Fruit fly (Drosophila melanogaster) whole organism, prepupa: Measurements from ENCODE around the gene CG7988.

Source experiments
- Blimp-1 ChIP-seq: fragments of 200-800 bp; sonication (Bioruptor generic); optimal IDR thresholded peaks from 3 replicates; lab custom pipeline; 2017; ENCODE audit warnings: missing biosample characterization, missing genetic modification characterization, mild to moderate bottlenecking, moderate library complexity, missing genetic modification reagents
- CG10631 ChIP-seq: fragments of 200-800 bp; sonication (Bioruptor generic); optimal IDR thresholded peaks from 2 replicates; lab custom pipeline; 2016; ENCODE audit warnings: missing biosample characterization, missing genetic modification characterization
- CG10669 ChIP-seq: fragments of 200-800 bp; sonication (Bioruptor generic); optimal IDR thresholded peaks from 3 replicates; lab custom pipeline; 2018; ENCODE audit warnings: missing biosample characterization, mild to moderate bottlenecking, missing genetic modification characterization, moderate library complexity
- CG11762 ChIP-seq: fragments of 200-800 bp; sonication (Bioruptor generic); optimal IDR thresholded peaks from 3 replicates; lab custom pipeline; 2016; ENCODE audit warnings: missing biosample characterization, missing genetic modification characterization; ENCODE audit not compliant: insufficient read depth
- CG11902 ChIP-seq: fragments of 200-800 bp; sonication (Bioruptor generic); optimal IDR thresholded peaks from 3 replicates; lab custom pipeline; 2016; ENCODE audit warnings: missing biosample characterization, missing genetic modification characterization
- CG15336 ChIP-seq: fragments of 200-800 bp; sonication (Bioruptor generic); IDR thresholded peaks from 2 replicates; pipeline ENCODE4 v1.3.6; 2022; ENCODE audit warnings: missing biosample characterization, missing genetic modification characterization
- CG1621 ChIP-seq: fragments of 200-800 bp; sonication (Bioruptor generic); optimal IDR thresholded peaks from 3 replicates; lab custom pipeline; 2018; ENCODE audit warnings: missing biosample characterization, mild to moderate bottlenecking, missing genetic modification characterization
- CG16779 ChIP-seq: fragments of 200-800 bp; sonication (Bioruptor generic); optimal IDR thresholded peaks from 3 replicates; lab custom pipeline; 2017; ENCODE audit warnings: missing biosample characterization, mild to moderate bottlenecking, missing genetic modification characterization
- CG3032 ChIP-seq: fragments of 200-800 bp; optimal IDR thresholded peaks from 2 replicates; lab custom pipeline; 2019; ENCODE audit warnings: missing biosample characterization, mild to moderate bottlenecking, missing genetic modification characterization, moderate library complexity
- CG32006 ChIP-seq: fragments of 200-800 bp; sonication (Bioruptor generic); optimal IDR thresholded peaks from 3 replicates; lab custom pipeline; 2017; ENCODE audit warnings: missing biosample characterization, mild to moderate bottlenecking, missing genetic modification characterization
- CG34406 ChIP-seq: fragments of 200-800 bp; sonication (Bioruptor generic); optimal IDR thresholded peaks from 3 replicates; lab custom pipeline; 2016; ENCODE audit warnings: missing biosample characterization, missing genetic modification characterization
- CG3919 ChIP-seq: fragments of 200-800 bp; sonication (Bioruptor generic); optimal IDR thresholded peaks from 3 replicates; lab custom pipeline; 2016; ENCODE audit warnings: missing biosample characterization, missing genetic modification characterization
- CG4318 ChIP-seq: fragments of 200-800 bp; sonication (Bioruptor generic); optimal IDR thresholded peaks from 3 replicates; lab custom pipeline; 2017; ENCODE audit warnings: missing biosample characterization, mild to moderate bottlenecking, missing genetic modification characterization
- CG6163 ChIP-seq: fragments of 200-800 bp; sonication (Bioruptor generic); IDR thresholded peaks from 3 replicates; pipeline ENCODE4 v1.3.6; 2022; ENCODE audit warnings: missing biosample characterization, missing genetic modification characterization
- CG6276 ChIP-seq: fragments of 200-800 bp; sonication (Bioruptor generic); optimal IDR thresholded peaks from 2 replicates; lab custom pipeline; 2017; ENCODE audit warnings: missing biosample characterization, mild to moderate bottlenecking, missing genetic modification characterization
- CG6792 ChIP-seq: fragments of 200-800 bp; sonication (Bioruptor generic); optimal IDR thresholded peaks from 3 replicates; lab custom pipeline; 2016; ENCODE audit warnings: missing biosample characterization, missing genetic modification characterization
- CG6808 ChIP-seq: fragments of 200-800 bp; sonication (Bioruptor generic); optimal IDR thresholded peaks from 3 replicates; lab custom pipeline; 2017; ENCODE audit warnings: missing biosample characterization, missing genetic modification characterization, mild to moderate bottlenecking, moderate library complexity, missing genetic modification reagents
- CG6854 ChIP-seq: fragments of 200-800 bp; sonication (Bioruptor generic); optimal IDR thresholded peaks from 2 replicates; lab custom pipeline; 2017; ENCODE audit warnings: missing biosample characterization, mild to moderate bottlenecking, missing genetic modification characterization
- CG7368 ChIP-seq: fragments of 200-800 bp; sonication (Bioruptor generic); optimal IDR thresholded peaks from 3 replicates; lab custom pipeline; 2016; ENCODE audit warnings: missing biosample characterization, missing genetic modification characterization
- CG8119 ChIP-seq: fragments of 200-800 bp; sonication (Bioruptor generic); IDR thresholded peaks from 3 replicates; pipeline ENCODE4 v1.3.6; 2022; ENCODE audit warnings: missing biosample characterization, missing genetic modification characterization
- CG8319 ChIP-seq: fragments of 200-800 bp; sonication (Bioruptor generic); optimal IDR thresholded peaks from 3 replicates; lab custom pipeline; 2016; ENCODE audit warnings: missing biosample characterization, missing genetic modification characterization
- CG8632 ChIP-seq: fragments of 200-800 bp; sonication (Bioruptor generic); optimal IDR thresholded peaks from 3 replicates; lab custom pipeline; 2016; ENCODE audit warnings: missing biosample characterization, missing genetic modification characterization
- Eip75B ChIP-seq: fragments of 200-800 bp; sonication (Bioruptor generic); optimal IDR thresholded peaks from 3 replicates; lab custom pipeline; 2016; ENCODE audit warnings: missing biosample characterization, missing genetic modification characterization
- Eip93F ChIP-seq: fragments of 200-800 bp; sonication (Bioruptor generic); optimal IDR thresholded peaks from 2 replicates; lab custom pipeline; 2016; ENCODE audit warnings: missing biosample characterization, mild to moderate bottlenecking, missing genetic modification characterization
- Ets96B ChIP-seq: fragments of 200-800 bp; optimal IDR thresholded peaks from 2 replicates; lab custom pipeline; 2019; ENCODE audit warnings: missing biosample characterization, mild to moderate bottlenecking, missing genetic modification characterization, moderate library complexity
- Gug ChIP-seq: fragments of 200-800 bp; sonication (Bioruptor generic); IDR thresholded peaks from 2 replicates; pipeline ENCODE4 v1.3.6; 2022; ENCODE audit warnings: missing biosample characterization, missing genetic modification characterization
- Hr39 ChIP-seq: fragments of 200-800 bp; sonication (Bioruptor generic); optimal IDR thresholded peaks from 2 replicates; lab custom pipeline; 2016; ENCODE audit warnings: missing biosample characterization, missing genetic modification characterization
- Hr4 ChIP-seq: fragments of 200-800 bp; sonication (Bioruptor generic); optimal IDR thresholded peaks from 3 replicates; lab custom pipeline; 2016; ENCODE audit warnings: missing biosample characterization, missing genetic modification characterization
- Lpt ChIP-seq: fragments of 200-800 bp; sonication (Bioruptor generic); optimal IDR thresholded peaks from 3 replicates; lab custom pipeline; 2016; ENCODE audit warnings: missing biosample characterization, missing genetic modification characterization
- Met ChIP-seq: fragments of 200-800 bp; sonication (Bioruptor generic); optimal IDR thresholded peaks from 3 replicates; lab custom pipeline; 2016; ENCODE audit warnings: missing biosample characterization, missing genetic modification characterization
- OdsH ChIP-seq: fragments of 200-800 bp; sonication (Bioruptor generic); optimal IDR thresholded peaks from 3 replicates; lab custom pipeline; 2016; ENCODE audit warnings: missing biosample characterization, missing genetic modification characterization
- Smox ChIP-seq: fragments of 200-800 bp; sonication (Bioruptor generic); optimal IDR thresholded peaks from 3 replicates; lab custom pipeline; 2016; ENCODE audit warnings: missing biosample characterization, missing genetic modification characterization
- Sox102F ChIP-seq: fragments of 200-800 bp; sonication (Bioruptor generic); optimal IDR thresholded peaks from 2 replicates; lab custom pipeline; 2016; ENCODE audit warnings: missing biosample characterization, mild to moderate bottlenecking, missing genetic modification characterization
- Sox14 ChIP-seq: fragments of 200-800 bp; sonication (Bioruptor generic); optimal IDR thresholded peaks from 3 replicates; lab custom pipeline; 2016; ENCODE audit warnings: missing biosample characterization, missing genetic modification characterization
- Sox15 ChIP-seq: fragments of 200-800 bp; sonication (Bioruptor generic); optimal IDR thresholded peaks from 3 replicates; lab custom pipeline; 2016; ENCODE audit warnings: missing biosample characterization, missing genetic modification characterization
- achi ChIP-seq: fragments of 200-800 bp; sonication (Bioruptor generic); optimal IDR thresholded peaks from 3 replicates; lab custom pipeline; 2016; ENCODE audit warnings: missing biosample characterization, missing genetic modification characterization
- acj6 ChIP-seq: fragments of 200-800 bp; sonication (Bioruptor generic); optimal IDR thresholded peaks from 3 replicates; lab custom pipeline; 2016; ENCODE audit warnings: missing biosample characterization, missing genetic modification characterization
- cyc ChIP-seq: fragments of 200-800 bp; sonication (Bioruptor generic); optimal IDR thresholded peaks from 3 replicates; lab custom pipeline; 2016; ENCODE audit warnings: missing biosample characterization, missing genetic modification characterization
- dac ChIP-seq: fragments of 200-800 bp; sonication (Bioruptor generic); optimal IDR thresholded peaks from 2 replicates; lab custom pipeline; 2017; ENCODE audit warnings: missing biosample characterization, mild to moderate bottlenecking, missing genetic modification characterization
- dsx ChIP-seq: fragments of 200-800 bp; optimal IDR thresholded peaks from 3 replicates; lab custom pipeline; 2019; ENCODE audit warnings: missing biosample characterization, mild to moderate bottlenecking, missing genetic modification characterization, moderate library complexity; ENCODE audit not compliant: poor library complexity, severe bottlenecking
- eg ChIP-seq: fragments of 200-800 bp; sonication (Bioruptor generic); IDR thresholded peaks from 3 replicates; pipeline ENCODE4 v1.3.6; 2022; ENCODE audit warnings: missing biosample characterization, missing genetic modification characterization
- esn ChIP-seq: fragments of 200-800 bp; sonication (Bioruptor generic); optimal IDR thresholded peaks from 2 replicates; lab custom pipeline; 2016; ENCODE audit warnings: missing biosample characterization, mild to moderate bottlenecking, missing genetic modification characterization, moderate library complexity
- fd59A ChIP-seq: fragments of 200-800 bp; sonication (Bioruptor generic); optimal IDR thresholded peaks from 2 replicates; lab custom pipeline; 2017; ENCODE audit warnings: missing biosample characterization, mild to moderate bottlenecking, missing genetic modification characterization, missing genetic modification reagents
- fd85E ChIP-seq: fragments of 200-800 bp; sonication (Bioruptor generic); optimal IDR thresholded peaks from 3 replicates; lab custom pipeline; 2016; ENCODE audit warnings: missing biosample characterization, missing genetic modification characterization
- fkh ChIP-seq: fragments of 200-800 bp; sonication (Bioruptor generic); optimal IDR thresholded peaks from 3 replicates; lab custom pipeline; 2017; ENCODE audit warnings: missing biosample characterization, mild to moderate bottlenecking, missing genetic modification characterization, moderate library complexity
- lz ChIP-seq: fragments of 200-800 bp; sonication (Bioruptor generic); optimal IDR thresholded peaks from 3 replicates; lab custom pipeline; 2016; ENCODE audit warnings: missing biosample characterization, missing genetic modification characterization
- salr ChIP-seq, 2 experiments: fragments of 200-800 bp; sonication (Bioruptor generic); optimal IDR thresholded peaks; 3 replicates each; lab custom pipeline; 2016 to 2018; ENCODE audit warnings: missing biosample characterization in 2 of 2, missing genetic modification characterization in 2 of 2, mild to moderate bottlenecking in 1 of 2
- spab ChIP-seq: fragments of 200-800 bp; sonication (Bioruptor generic); optimal IDR thresholded peaks from 2 replicates; lab custom pipeline; 2017; ENCODE audit warnings: missing biosample characterization, mild to moderate bottlenecking, missing genetic modification characterization, missing genetic modification reagents
- ss ChIP-seq, 2 experiments: fragments of 200-800 bp; sonication (Bioruptor generic); optimal IDR thresholded peaks; 2 replicates in 1 of 2; 3 replicates in 1 of 2; lab custom pipeline; 2017 to 2018; ENCODE audit warnings: mild to moderate bottlenecking in 2 of 2, missing biosample characterization in 2 of 2, missing genetic modification characterization in 2 of 2, moderate library complexity in 1 of 2
- svp ChIP-seq: fragments of 200-800 bp; sonication (Bioruptor generic); peaks from one replicate; lab custom pipeline; 2016; ENCODE audit warnings: missing biosample characterization, missing genetic modification characterization
- vri ChIP-seq: fragments of 200-800 bp; sonication (Bioruptor generic); optimal IDR thresholded peaks from 3 replicates; lab custom pipeline; 2016; ENCODE audit warnings: missing biosample characterization, mild to moderate bottlenecking, missing genetic modification characterization

The CG7988 gene

DNA sequence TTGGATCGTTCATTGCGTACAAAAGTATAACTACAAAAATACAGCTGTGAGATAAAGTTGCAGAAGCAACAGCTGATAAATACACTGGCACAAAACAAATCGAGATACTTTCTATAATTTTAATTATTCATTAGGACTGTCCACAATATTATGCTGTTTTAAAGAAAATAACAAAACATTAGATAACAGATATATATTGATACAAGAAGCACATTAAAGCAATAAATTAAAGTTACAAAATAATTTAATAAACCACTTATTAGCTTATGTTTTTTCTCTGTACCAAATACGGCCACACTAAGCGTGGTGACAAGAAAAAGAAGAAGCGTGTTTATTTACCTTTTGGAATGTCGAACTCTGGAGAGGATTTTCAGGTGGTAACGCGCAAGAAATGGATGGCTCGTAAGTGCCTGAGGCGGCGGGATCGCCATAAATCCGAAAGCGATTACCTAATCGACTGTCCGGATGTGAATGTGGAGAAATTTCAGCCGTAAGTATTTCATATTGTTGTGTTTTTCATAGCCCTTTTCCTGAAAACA is at the start of gene CG7988, which contains the start of gene CG7183:
CG7988 (plus strand) TSS at position 316 of the 539 bp plus-strand sequence.
CG7183 (minus strand) TSS at position 489 of the 539 bp plus-strand sequence.
- TF ChIP-seq CG11902 (GFP tag; lab: Kevin White, UChicago) (peak; percentile 95), Ets96B (tag; lab: Kevin White, UChicago) (peak; percentile 98), fkh (GFP tag; lab: Kevin White, UChicago) (peak; percentile 98), CG8319 (GFP tag; lab: Kevin White, UChicago) (peak; percentile 95), Blimp-1 (GFP tag; lab: Kevin White, UChicago) (peak; percentile 85), CG32006 (GFP tag; lab: Kevin White, UChicago) (peak; percentile 98), Met (GFP tag; lab: Kevin White, UChicago) (peak; percentile 98), Sox14 (GFP tag; lab: Kevin White, UChicago) (peak; percentile 98), OdsH (GFP tag; lab: Kevin White, UChicago) (peak; percentile 99), Smox (GFP tag; lab: Kevin White, UChicago) (peak; percentile 98), fd59A (peak; percentile 95), eg (GFP tag; lab: Robert Waterston, UW) (peak; percentile 99), CG6792 (peak; percentile 98), CG3032 (tag; lab: Kevin White, UChicago) (peak; percentile 99), cyc (GFP tag; lab: Kevin White, UChicago) (peak; percentile 97), CG11762 (GFP tag; lab: Kevin White, UChicago) (peak; percentile 92), CG6854 (GFP tag; lab: Kevin White, UChicago) (peak; percentile 84), CG10669 (GFP tag; lab: Kevin White, UChicago) (peak; percentile 97), salr (GFP tag; optimal IDR thresholded peaks at IDR 0.05; lab: Kevin White, UChicago) (peak; percentile 92 to 97), Sox102F (GFP tag; lab: Kevin White, UChicago) (peak; percentile 95), dsx (GFP tag; lab: Kevin White, UChicago) (peak; percentile 97), esn (GFP tag; lab: Kevin White, UChicago) (peak; percentile 99), lz (GFP tag; lab: Kevin White, UChicago) (peak; percentile 99), CG8632 (GFP tag; lab: Kevin White, UChicago) (peak; percentile 98), CG15336 (peak; percentile 97), CG6808 (peak; percentile 93), CG3919 (peak; percentile 96), CG34406 (GFP tag; lab: Kevin White, UChicago) (peak; percentile 98), CG6276 (GFP tag; lab: Kevin White, UChicago) (peak; percentile 88), Eip93F (GFP tag; lab: Kevin White, UChicago) (peak; percentile 82), ss (GFP tag; optimal IDR thresholded peaks at IDR 0.05; lab: Kevin White, UChicago) (peak; percentile 86 to 95), Lpt (GFP tag; lab: Kevin White, UChicago) (peak; percentile 92), dac (GFP tag; lab: Kevin White, UChicago) (peak; percentile 80), CG8119 (GFP tag; lab: Robert Waterston, UW) (peak; percentile 97), Eip75B (peak; percentile 98), CG1621 (tag; lab: Kevin White, UChicago) (peak; percentile 94), CG7368 (GFP tag; lab: Kevin White, UChicago) (peak; percentile 93), spab (GFP tag; lab: Kevin White, UChicago) (peak; percentile 90), Sox15 (GFP tag; lab: Kevin White, UChicago) (peak; percentile 97), CG10631 (GFP tag; lab: Kevin White, UChicago) (peak; percentile 99), acj6 (GFP tag; lab: Kevin White, UChicago) (peak; percentile 98), CG16779 (tag; lab: Kevin White, UChicago) (peak; percentile 89), vri (GFP tag; lab: Kevin White, UChicago) (no peak), fd85E (no peak), Gug (GFP tag; lab: Robert Waterston, UW) (peak; percentile 99), achi (GFP tag; lab: Kevin White, UChicago) (peak; percentile 97), Hr39 (GFP tag; lab: Kevin White, UChicago) (peak; percentile 98), svp (GFP tag; lab: Kevin White, UChicago) (peak; percentile 99), Hr4 (peak; percentile 98), CG4318 (GFP tag; lab: Kevin White, UChicago) (no peak), CG6163 (GFP tag; lab: Robert Waterston, UW) (peak; percentile 98)
